Fruit fly (Drosophila melanogaster): ENCODE data around the gene CG14797.

DNA sequence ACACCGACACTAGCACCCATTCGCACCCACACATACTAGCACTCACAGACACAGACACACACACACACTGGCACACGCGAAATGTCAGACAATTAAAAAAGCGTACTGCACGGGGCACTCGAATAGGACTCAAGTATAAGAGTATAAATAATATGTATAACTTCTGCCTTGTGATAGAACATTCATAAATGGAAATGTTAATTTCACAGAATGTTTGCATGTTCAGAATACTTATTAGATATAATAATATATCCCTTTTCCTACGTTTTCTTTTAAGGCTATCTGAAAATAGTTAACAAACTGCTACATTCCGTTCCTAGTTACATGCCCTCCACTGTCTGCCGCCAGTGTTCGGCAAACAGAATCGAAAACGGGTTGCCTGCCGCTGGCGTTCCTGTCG is 24.6 kb downstream of the CG14797 start:
- TF ChIP-seq CTCF (optimal IDR thresholded peaks at IDR 0.05), result no peak
- no peak for TF ChIP-seq CG8478 (optimal IDR thresholded peaks at IDR 0.05)

Data from S2 (cell line).